Worm (Caenorhabditis elegans): ENCODE measurements around the gene srj-53.

Gene srj-53

ce11 chrV:724946-725806 is 30.7 kb upstream of the srj-53 start (continued):
- TF ChIP-seq ama-1 (optimal IDR thresholded peaks at IDR 0.05) = peak; percentile 96

- TF ChIP-seq dmd-9 (GFP tag; IDR thresholded peaks at IDR 0.05) = 0 out of 2 replicates have a peak, but pooled peaks have one; percentile 31
- TF ChIP-seq fos-1 (tag; optimal IDR thresholded peaks at IDR 0.05) = no peak
- no peak for TF ChIP-seq snpc-1.2 (GFP tag; IDR thresholded peaks at IDR 0.05)
- peak; percentile 92 for TF ChIP-seq aha-1 (tag)
- peak in 1 of 2 experiments; percentile 11 for TF ChIP-seq lsy-2 (tag; optimal IDR thresholded peaks at IDR 0.05)
- TF ChIP-seq set-16 (GFP tag; IDR thresholded peaks at IDR 0.05) = peak; percentile 87
- 0 out of 2 replicates have a peak, but pooled peaks have one; percentile 26 for TF ChIP-seq lim-7 (GFP tag; IDR thresholded peaks at IDR 0.05)
These were observed 30.0 kb upstream of the srj-53 start for ce11 chrV:724470-724890.

ce11 chrV:723895-724352 is 29.4 kb upstream of the srj-53 start, which contains the start of gene fbxb-72:
TSS of gene fbxb-72 (minus strand) at chrV:723952.
- TF ChIP-seq zip-2 (tag; optimal IDR thresholded peaks at IDR 0.05) (peak; percentile 83), lin-1 (GFP tag; IDR thresholded peaks at IDR 0.05) (no peak; the same call in 1 of the 2 replicates), Y75B8A.6 (GFP tag; IDR thresholded peaks at IDR 0.05) (peak; percentile 69; the same call in 1 of the 2 replicates), dve-1 (tag; optimal IDR thresholded peaks at IDR 0.05; ENCODE audit: insufficient read depth) (peak; percentile 90), nhr-6 (tag; optimal IDR thresholded peaks at IDR 0.05) (peak; percentile 93), T20F7.1 (GFP tag; optimal IDR thresholded peaks at IDR 0.05) (peak; percentile 70), ama-1 (optimal IDR thresholded peaks at IDR 0.05) (peak; percentile 99), nhr-42 (GFP tag; IDR thresholded peaks at IDR 0.05) (peak; percentile 89), arid-1 (GFP tag; conservative IDR thresholded peaks at IDR 0.05) (peak; percentile 82), hlh-30 (tag; optimal IDR thresholded peaks at IDR 0.05; ENCODE audit: insufficient read depth) (peak; percentile 43), dmd-9 (GFP tag; IDR thresholded peaks at IDR 0.05) (no peak; the same call in 1 of the 2 replicates), spr-3 (GFP tag; optimal IDR thresholded peaks at IDR 0.05) (peak; percentile 22), madf-5 (GFP tag; IDR thresholded peaks at IDR 0.05) (no peak), nhr-77 (tag; optimal IDR thresholded peaks at IDR 0.05) (peak; percentile 93), snpc-4 (tag; optimal IDR thresholded peaks at IDR 0.05) (no peak), F49E8.2 (tag; optimal IDR thresholded peaks at IDR 0.05; ENCODE audit: borderline replicate concordance) (no peak), dpl-1 (GFP tag; optimal IDR thresholded peaks at IDR 0.05) (peak; percentile 31), mes-2 (tag; optimal IDR thresholded peaks at IDR 0.05; ENCODE audit: poor library complexity, severe bottlenecking) (peak; percentile 86), ztf-7 (tag; optimal IDR thresholded peaks at IDR 0.05) (peak; percentile 66), nhr-41 (GFP tag; IDR thresholded peaks at IDR 0.05) (0 out of 2 replicates have a peak, but pooled peaks have one; percentile 7), php-3 (GFP tag; IDR thresholded peaks at IDR 0.05) (peak; percentile 76; the same call in 1 of the 2 replicates), lim-7 (GFP tag; IDR thresholded peaks at IDR 0.05) (0 out of 2 replicates have a peak, but pooled peaks have one; percentile 19), pha-4 (GFP tag; IDR thresholded peaks at IDR 0.05) (peak; percentile 67; the same call in 1 of the 2 replicates), pha-4 (tag; optimal IDR thresholded peaks at IDR 0.05) (no peak), lsy-2 (tag; optimal IDR thresholded peaks at IDR 0.05) (peak; percentile 76 to 84), ceh-44 (GFP tag; IDR thresholded peaks at IDR 0.05) (no peak), saeg-2 (GFP tag; IDR thresholded peaks at IDR 0.05) (peak; percentile 74), lin-15B (tag; optimal IDR thresholded peaks at IDR 0.05) (no peak), nhr-25 (tag; optimal IDR thresholded peaks at IDR 0.05; ENCODE audit: borderline replicate concordance, insufficient read depth) (no peak), spr-1 (tag; optimal IDR thresholded peaks at IDR 0.05) (peak; percentile 92), ctbp-1 (GFP tag; IDR thresholded peaks at IDR 0.05) (no peak), nhr-48 (tag; optimal IDR thresholded peaks at IDR 0.05) (peak; percentile 68), mxl-2 (GFP tag; conservative IDR thresholded peaks at IDR 0.05) (peak; percentile 24; the same call in 1 of the 2 replicates), hlh-11 (tag; optimal IDR thresholded peaks at IDR 0.05) (peak; percentile 63), mdt-29 (GFP tag; IDR thresholded peaks at IDR 0.05) (peak; percentile 32; the same call in 1 of the 2 replicates), ceh-20 (GFP tag; IDR thresholded peaks at IDR 0.05) (peak; percentile 59), dmd-8 (GFP tag; IDR thresholded peaks at IDR 0.05) (no peak), nhr-102 (tag; optimal IDR thresholded peaks at IDR 0.05) (peak; percentile 95), F44E2.7 (GFP tag; IDR thresholded peaks at IDR 0.05) (no peak), nhr-11 (tag; optimal IDR thresholded peaks at IDR 0.05) (peak; percentile 49)

Measured in whole organism, L4 larva.